Worm (Caenorhabditis elegans) whole organism, L4/young adult: ENCODE results near the gene gcy-14.

Experiments used
- W03F9.2 ChIP-seq: fragments of 150-350 bp; optimal IDR thresholded peaks from 2 replicates; lab custom pipeline; 2014; ENCODE audit warnings: missing biosample characterization, missing genetic modification characterization
- dao-5 ChIP-seq: sonication (generic microtip); optimal IDR thresholded peaks from 2 replicates; lab custom pipeline; 2016; ENCODE audit warnings: missing genotype, missing genetic modification characterization, moderate library complexity, missing compliant biosample characterization
- him-1 ChIP-seq: sonication (generic microtip); optimal IDR thresholded peaks from 2 replicates; lab custom pipeline; 2016; ENCODE audit warnings: missing genotype, missing genetic modification reagents, missing genetic modification characterization, missing compliant biosample characterization

- TF ChIP-seq dao-5 (tag; lab: Kevin White, UChicago) (no peak), him-1 (no peak), W03F9.2 (no peak)
Observed at ce11 chrV:14830267-14831175, 37.6 kb downstream of the gcy-14 start.
